Worm (Caenorhabditis elegans): Measurements from ENCODE around the gene F53G2.2.

The F53G2.2 gene

ce11 chrII:2488386-2488785 lies 6.7 kb downstream of the F53G2.2 start, which contains the start of gene F53G2.1:
Gene F53G2.1 (plus strand): TSS chrII:2488686.
- no peak for TF ChIP-seq tbx-9 (tag; optimal IDR thresholded peaks at IDR 0.05; ENCODE audit: borderline replicate concordance)
- TF ChIP-seq nfyb-1 (GFP tag; IDR thresholded peaks at IDR 0.05): no peak
- no peak for TF ChIP-seq sdz-38 (tag; optimal IDR thresholded peaks at IDR 0.05)
- no peak for TF ChIP-seq efl-1 (GFP tag; optimal IDR thresholded peaks at IDR 0.05)
- TF ChIP-seq bed-2 (GFP tag; IDR thresholded peaks at IDR 0.05): no peak
- TF ChIP-seq let-607 (tag; optimal IDR thresholded peaks at IDR 0.05): no peak
- TF ChIP-seq ztf-28 (GFP tag; IDR thresholded peaks at IDR 0.05): no peak
- TF ChIP-seq snpc-3.4 (tag; optimal IDR thresholded peaks at IDR 0.05): no peak
- no peak for TF ChIP-seq cebp-1 (GFP tag; IDR thresholded peaks at IDR 0.05)
- no peak for TF ChIP-seq cebp-1 (tag; optimal IDR thresholded peaks at IDR 0.05)
- TF ChIP-seq nhr-120 (GFP tag; IDR thresholded peaks at IDR 0.05): no peak
- no peak for TF ChIP-seq aptf-2 (GFP tag; conservative IDR thresholded peaks at IDR 0.05)
- TF ChIP-seq T07F8.4 (tag; optimal IDR thresholded peaks at IDR 0.05): no peak
- TF ChIP-seq madf-6 (GFP tag; IDR thresholded peaks at IDR 0.05): no peak
- no peak for TF ChIP-seq F22D6.2 (tag; optimal IDR thresholded peaks at IDR 0.05)
- TF ChIP-seq rec-8 (tag; optimal IDR thresholded peaks at IDR 0.05): no peak
- TF ChIP-seq lsy-27 (tag; optimal IDR thresholded peaks at IDR 0.05; ENCODE audit: borderline replicate concordance, insufficient read depth): no peak
- TF ChIP-seq ztf-6 (GFP tag; IDR thresholded peaks at IDR 0.05): no peak
- TF ChIP-seq nfya-2 (GFP tag; IDR thresholded peaks at IDR 0.05): no peak

- TF ChIP-seq hmg-1.2 (GFP tag; IDR thresholded peaks at IDR 0.05) (peak; percentile 30; the same call in 1 of the 2 replicates), K11D2.4 (GFP tag; IDR thresholded peaks at IDR 0.05) (no peak), somi-1 (GFP tag; optimal IDR thresholded peaks at IDR 0.05) (no peak), rcor-1 (GFP tag; IDR thresholded peaks at IDR 0.05) (no peak), mcd-1 (GFP tag; IDR thresholded peaks at IDR 0.05) (0 out of 2 replicates have a peak, but pooled peaks have one; percentile 10), efl-1 (GFP tag; optimal IDR thresholded peaks at IDR 0.05) (no peak), fkh-3 (tag; optimal IDR thresholded peaks at IDR 0.05) (no peak), lin-35 (GFP tag; optimal IDR thresholded peaks at IDR 0.05) (no peak), ceh-58 (GFP tag; IDR thresholded peaks at IDR 0.05) (no peak), xnd-1 (tag; optimal IDR thresholded peaks at IDR 0.05) (peak; percentile 57), hlh-26 (GFP tag; conservative IDR thresholded peaks at IDR 0.05) (no peak), madf-6 (GFP tag; IDR thresholded peaks at IDR 0.05) (peak; percentile 54), dox-1 (GFP tag; IDR thresholded peaks at IDR 0.05) (no peak), madf-10 (tag; optimal IDR thresholded peaks at IDR 0.05) (no peak), athp-1 (tag; optimal IDR thresholded peaks at IDR 0.05) (peak; percentile 42), lsl-1 (GFP tag; optimal IDR thresholded peaks at IDR 0.05) (peak; percentile 92)
Measured at ce11 chrII:2503703-2504430, 22.1 kb downstream of the F53G2.2 start.

ce11 chrII:2504431-2504928 lies 22.8 kb downstream of the F53G2.2 start, which contains the start of gene gbas-1:
Gene gbas-1 (plus strand): TSS chrII:2504878.
- TF ChIP-seq mcd-1 (GFP tag; IDR thresholded peaks at IDR 0.05): peak; percentile 85
- TF ChIP-seq athp-1 (tag; optimal IDR thresholded peaks at IDR 0.05): no peak
- peak in 1 of 3 experiments; percentile 47 for TF ChIP-seq lin-35 (GFP tag; optimal IDR thresholded peaks at IDR 0.05)
- no peak for TF ChIP-seq lir-1 (GFP tag; conservative IDR thresholded peaks at IDR 0.05)
- TF ChIP-seq efl-1 (GFP tag; optimal IDR thresholded peaks at IDR 0.05): peak; percentile 32
- TF ChIP-seq nhr-27 (tag; optimal IDR thresholded peaks at IDR 0.05): no peak
- TF ChIP-seq dpl-1 (GFP tag; optimal IDR thresholded peaks at IDR 0.05): peak; percentile 9
- TF ChIP-seq F23B12.7 (tag; optimal IDR thresholded peaks at IDR 0.05; ENCODE audit: insufficient read depth): no peak
- TF ChIP-seq lsl-1 (GFP tag; optimal IDR thresholded peaks at IDR 0.05): peak; percentile 62
- TF ChIP-seq hmg-1.2 (GFP tag; IDR thresholded peaks at IDR 0.05): peak; percentile 95
- TF ChIP-seq F39B2.1 (GFP tag; IDR thresholded peaks at IDR 0.05): no peak
- no peak for TF ChIP-seq pha-4 (tag; optimal IDR thresholded peaks at IDR 0.05)
- TF ChIP-seq dox-1 (GFP tag; IDR thresholded peaks at IDR 0.05): no peak
- peak; percentile 41 for TF ChIP-seq lin-54 (GFP tag; optimal IDR thresholded peaks at IDR 0.05)
